Worm (Caenorhabditis elegans): ENCODE data around the gene dnc-2.

DNA sequence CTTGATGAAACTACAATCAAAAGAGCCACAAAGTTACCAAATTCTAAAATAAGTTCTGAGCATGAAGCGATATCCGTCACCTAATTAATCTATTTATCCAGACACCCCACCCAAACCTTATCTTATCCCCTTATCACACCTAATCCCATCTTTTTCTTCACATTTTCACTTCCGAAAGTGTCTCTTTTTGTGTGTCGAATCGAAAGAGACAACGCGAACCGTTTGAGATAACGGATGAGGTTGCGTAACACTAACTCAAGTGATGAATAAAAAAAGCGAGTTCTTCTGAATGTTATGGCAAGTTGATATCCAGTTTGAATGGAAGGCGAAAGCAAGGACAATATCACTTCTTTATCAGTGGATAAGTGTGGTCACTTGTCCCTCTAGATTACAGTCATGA is 42.0 kb downstream of the dnc-2 start:
- no peak for TF ChIP-seq him-1 (tag; optimal IDR thresholded peaks at IDR 0.05)
- TF ChIP-seq dao-5 (tag; optimal IDR thresholded peaks at IDR 0.05), result no peak

All from whole organism, L4/young adult.